Fruit fly (Drosophila melanogaster) S2 (cell line): ENCODE data around the gene CG15548.

Experiments
- CG8478 ChIP-seq: fragments of >200 bp; optimal IDR thresholded peaks from 2 replicates; lab custom pipeline; 2018
- CTCF ChIP-seq, 2 experiments: fragments of >200 bp; optimal IDR thresholded peaks; 2 replicates each; lab custom pipeline; 2018

CG15548 gene

dm6 chr3R:30959400-30959799, at the start of gene CG15548:
TSS of gene CG15548 (plus strand) at chr3R:30959700.
- TF ChIP-seq CG8478 (lab: Kevin White, UChicago), result no peak
- TF ChIP-seq CTCF (optimal IDR thresholded peaks at IDR 0.05; lab: Kevin White, UChicago), result no peak

- no peak for TF ChIP-seq CG8478 (lab: Kevin White, UChicago)
Measured at dm6 chr3R:30909840-30910239, 49.7 kb upstream of the CG15548 start.

- TF ChIP-seq CTCF (optimal IDR thresholded peaks at IDR 0.05; lab: Kevin White, UChicago) (peak; percentile 58 to 82), CG8478 (lab: Kevin White, UChicago) (peak; percentile 82)
Measured at dm6 chr3R:30912402-30912801, 47.1 kb upstream of the CG15548 start, which contains the start of gene Ptx1. TSS of gene Ptx1 (plus strand) at chr3R:30912754.

dm6 chr3R:30913704-30914103, 45.8 kb upstream of the CG15548 start:
- no peak for TF ChIP-seq CG8478 (lab: Kevin White, UChicago)
- TF ChIP-seq CTCF (optimal IDR thresholded peaks at IDR 0.05; lab: Kevin White, UChicago), result no peak

dm6 chr3R:30915235-30915634, 44.3 kb upstream of the CG15548 start:
- TF ChIP-seq CTCF (optimal IDR thresholded peaks at IDR 0.05; lab: Kevin White, UChicago) (no peak), CG8478 (lab: Kevin White, UChicago) (no peak)

- no peak for TF ChIP-seq CG8478 (lab: Kevin White, UChicago)
- TF ChIP-seq CTCF (optimal IDR thresholded peaks at IDR 0.05; lab: Kevin White, UChicago), result no peak
Measured at dm6 chr3R:30916024-30916423, 43.5 kb upstream of the CG15548 start.

dm6 chr3R:30918872-30919271, 40.6 kb upstream of the CG15548 start:
- TF ChIP-seq CG8478 (lab: Kevin White, UChicago) (no peak), CTCF (optimal IDR thresholded peaks at IDR 0.05; lab: Kevin White, UChicago) (no peak)

- TF ChIP-seq CTCF (optimal IDR thresholded peaks at IDR 0.05; lab: Kevin White, UChicago), result no peak
- TF ChIP-seq CG8478 (lab: Kevin White, UChicago), result no peak
Measured at dm6 chr3R:30922414-30922813, 37.1 kb upstream of the CG15548 start.

- TF ChIP-seq CTCF (optimal IDR thresholded peaks at IDR 0.05; lab: Kevin White, UChicago), result no peak
- TF ChIP-seq CG8478 (lab: Kevin White, UChicago), result no peak
Measured at dm6 chr3R:30923581-30923980, 35.9 kb upstream of the CG15548 start.

- TF ChIP-seq CTCF (optimal IDR thresholded peaks at IDR 0.05; lab: Kevin White, UChicago), result no peak
- no peak for TF ChIP-seq CG8478 (lab: Kevin White, UChicago)
Measured at dm6 chr3R:30925436-30925835, 34.1 kb upstream of the CG15548 start.

dm6 chr3R:30926033-30926432, 33.5 kb upstream of the CG15548 start:
- TF ChIP-seq CTCF (optimal IDR thresholded peaks at IDR 0.05; lab: Kevin White, UChicago) (no peak), CG8478 (lab: Kevin White, UChicago) (no peak)

dm6 chr3R:30928634-30929033, 30.9 kb upstream of the CG15548 start:
- TF ChIP-seq CG8478 (lab: Kevin White, UChicago) (no peak), CTCF (optimal IDR thresholded peaks at IDR 0.05; lab: Kevin White, UChicago) (no peak)

dm6 chr3R:30932092-30932491, 27.4 kb upstream of the CG15548 start:
- TF ChIP-seq CTCF (optimal IDR thresholded peaks at IDR 0.05; lab: Kevin White, UChicago) (no peak), CG8478 (lab: Kevin White, UChicago) (no peak)

- TF ChIP-seq CG8478 (lab: Kevin White, UChicago), result no peak
- TF ChIP-seq CTCF (optimal IDR thresholded peaks at IDR 0.05; lab: Kevin White, UChicago), result no peak
Measured at dm6 chr3R:30933894-30934434, 25.5 kb upstream of the CG15548 start.

- TF ChIP-seq CG8478 (lab: Kevin White, UChicago) (no peak), CTCF (optimal IDR thresholded peaks at IDR 0.05; lab: Kevin White, UChicago) (no peak)
Measured at dm6 chr3R:30936407-30936806, 23.1 kb upstream of the CG15548 start, which contains the start of gene CG15549. TSS of gene CG15549 (minus strand) at chr3R:30936507.

- TF ChIP-seq CG8478 (lab: Kevin White, UChicago) (no peak), CTCF (optimal IDR thresholded peaks at IDR 0.05; lab: Kevin White, UChicago) (no peak)
Measured at dm6 chr3R:30937002-30937401, 22.5 kb upstream of the CG15548 start, which contains the start of gene CG15550. TSS of gene CG15550 (minus strand) at chr3R:30937102.
